Worm (Caenorhabditis elegans) whole organism, young adult: ENCODE measurements around the gene F41G4.7.

Experiments used
- F39B2.1 ChIP-seq: fragments of 200-800 bp; sonication (Bioruptor generic); IDR thresholded peaks from 2 replicates; pipeline ENCODE4 v1.3.6; 2022; ENCODE audit warnings: missing genetic modification reagents, missing genetic modification characterization, missing compliant biosample characterization
- aptf-3 ChIP-seq: fragments of 200-800 bp; sonication (Bioruptor generic); IDR thresholded peaks from 2 replicates; pipeline ENCODE4 v1.3.6; 2022; ENCODE audit warnings: missing genetic modification characterization, missing compliant biosample characterization
- atf-7 ChIP-seq: sonication (generic microtip); optimal IDR thresholded peaks from 2 replicates; lab custom pipeline; 2017; ENCODE audit warnings: mild to moderate bottlenecking, missing genetic modification characterization, missing compliant biosample characterization
- madf-8 ChIP-seq: fragments of 200-800 bp; sonication (Bioruptor generic); conservative IDR thresholded peaks from 2 replicates; pipeline ENCODE4 v1.3.6; 2022; ENCODE audit warnings: missing genetic modification reagents, missing genetic modification characterization, missing compliant biosample characterization

- TF ChIP-seq F39B2.1 (no peak), aptf-3 (GFP tag; lab: Robert Waterston, UW) (no peak), madf-8 (GFP tag; lab: Robert Waterston, UW) (no peak), atf-7 (no peak)
Observed at ce11 chrX:16821533-16821932, 14.7 kb downstream of the F41G4.7 start.
